Fruit fly (Drosophila melanogaster): ENCODE results near the gene Nepl19.

Nepl19 gene

DNA sequence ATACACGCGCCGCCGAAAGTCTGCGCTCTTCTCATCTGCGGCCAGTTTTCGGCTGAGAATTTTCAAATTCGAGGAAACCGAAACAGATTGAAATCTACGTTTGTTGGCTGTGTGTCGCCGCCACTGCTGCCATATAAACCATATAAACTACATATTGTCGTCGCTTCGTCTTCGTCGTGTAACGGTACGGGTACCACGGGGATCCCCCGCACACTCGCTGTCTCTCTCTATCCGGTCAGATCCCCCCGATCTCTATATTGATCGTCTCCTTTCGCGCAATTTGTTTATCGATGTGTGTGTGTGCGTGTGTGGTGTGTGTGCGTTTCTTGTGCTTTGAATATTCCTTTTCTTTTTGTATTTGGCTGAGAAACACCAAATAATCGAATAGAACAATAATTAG, 23.5 kb upstream of the Nepl19 start:
- TF ChIP-seq lola (GFP tag; optimal IDR thresholded peaks at IDR 0.05) (no peak), Rel (GFP tag; optimal IDR thresholded peaks at IDR 0.05) (no peak), Rel (tag; optimal IDR thresholded peaks at IDR 0.05) (peak; percentile 21)

DNA sequence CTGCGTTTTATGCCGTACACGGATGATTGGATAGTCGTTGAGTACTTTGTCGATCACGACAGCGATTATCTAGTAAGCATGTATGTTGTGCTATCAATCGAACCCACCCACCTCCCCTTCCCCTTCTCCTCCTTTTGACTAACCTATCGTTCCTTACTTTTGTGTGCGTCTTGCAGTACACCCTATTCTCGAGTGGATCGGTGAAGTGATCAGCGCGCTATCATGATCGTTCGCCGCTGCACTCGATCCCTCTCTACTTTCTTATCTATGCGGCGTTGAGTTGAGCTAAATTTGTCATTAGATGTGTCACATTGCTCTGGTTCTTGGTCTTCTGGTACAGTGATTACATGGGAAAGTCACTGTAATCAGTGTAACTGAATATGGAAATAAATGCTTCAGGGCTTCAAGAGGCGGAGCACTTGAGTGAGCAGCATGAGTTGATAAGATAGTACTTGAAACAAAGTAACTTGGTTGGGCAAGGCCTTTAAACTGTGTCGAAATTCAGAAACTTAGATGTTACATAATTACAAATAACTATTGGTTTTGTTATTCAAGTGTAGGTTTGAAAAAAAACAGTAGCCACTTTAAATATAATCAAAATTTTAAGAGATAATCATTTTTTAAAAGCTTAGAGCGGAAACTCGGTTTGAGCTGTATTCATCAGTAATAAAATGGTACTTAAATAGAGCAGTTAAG, 21.7 kb upstream of the Nepl19 start:
- TF ChIP-seq tai (GFP tag; optimal IDR thresholded peaks at IDR 0.05) (no peak), Rel (GFP tag; optimal IDR thresholded peaks at IDR 0.05) (no peak), Rel (tag; optimal IDR thresholded peaks at IDR 0.05) (no peak), br (GFP tag; optimal IDR thresholded peaks at IDR 0.05) (no peak), sv (GFP tag; optimal IDR thresholded peaks at IDR 0.05) (no peak), usp (GFP tag; optimal IDR thresholded peaks at IDR 0.05) (no peak), lola (GFP tag; optimal IDR thresholded peaks at IDR 0.05) (no peak), jim (GFP tag; optimal IDR thresholded peaks at IDR 0.05) (no peak), Jra (GFP tag; optimal IDR thresholded peaks at IDR 0.05) (no peak), CG32264 (GFP tag; optimal IDR thresholded peaks at IDR 0.05) (no peak), Hr78 (GFP tag; optimal IDR thresholded peaks at IDR 0.05) (no peak), Vsx2 (GFP tag; optimal IDR thresholded peaks at IDR 0.05; ENCODE audit: partially characterized antibody) (no peak), pan (optimal IDR thresholded peaks at IDR 0.05) (no peak), Dfd (GFP tag; optimal IDR thresholded peaks at IDR 0.05) (no peak), dmrt93B (GFP tag; optimal IDR thresholded peaks at IDR 0.05) (no peak)

DNA sequence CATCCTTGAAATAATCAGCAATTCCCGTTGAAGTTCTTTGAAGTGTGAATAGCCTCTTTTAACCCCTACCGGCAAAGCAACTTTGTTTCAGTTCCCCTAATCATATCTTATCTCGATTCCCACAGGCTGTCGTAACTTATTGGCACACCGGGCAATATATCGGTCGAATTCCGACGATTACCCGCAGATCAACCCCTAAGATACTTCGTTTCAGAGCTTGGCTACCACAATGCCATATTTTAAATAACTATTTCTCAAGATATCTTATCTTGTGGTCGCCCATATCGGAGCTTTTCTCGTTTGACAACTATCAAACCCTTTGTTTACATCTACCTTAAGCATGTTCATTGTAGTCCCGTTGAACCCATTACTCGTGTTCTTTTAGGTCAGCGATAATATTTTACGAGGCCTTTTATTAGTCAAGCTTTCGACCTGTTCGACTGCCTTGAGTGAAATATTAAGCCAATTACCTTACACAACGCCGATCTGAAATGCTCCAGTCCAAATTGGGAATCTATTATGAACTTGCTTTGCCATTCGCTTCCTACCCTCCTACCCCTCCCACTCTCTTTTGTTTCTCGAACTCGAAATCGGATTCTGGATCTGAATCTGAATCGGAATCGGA, 19.1 kb upstream of the Nepl19 start:
- TF ChIP-seq fru (GFP tag; optimal IDR thresholded peaks at IDR 0.05) (no peak), Vsx2 (GFP tag; optimal IDR thresholded peaks at IDR 0.05; ENCODE audit: partially characterized antibody) (no peak), Hnf4 (GFP tag; optimal IDR thresholded peaks at IDR 0.05) (no peak), brk (GFP tag; optimal IDR thresholded peaks at IDR 0.05) (no peak), ey (GFP tag; optimal IDR thresholded peaks at IDR 0.05) (no peak), sage (GFP tag; optimal IDR thresholded peaks at IDR 0.05) (no peak), lola (GFP tag; optimal IDR thresholded peaks at IDR 0.05) (no peak), rgr (GFP tag; optimal IDR thresholded peaks at IDR 0.05) (no peak), dsf (GFP tag; optimal IDR thresholded peaks at IDR 0.05; ENCODE audit: borderline replicate concordance) (no peak)

DNA sequence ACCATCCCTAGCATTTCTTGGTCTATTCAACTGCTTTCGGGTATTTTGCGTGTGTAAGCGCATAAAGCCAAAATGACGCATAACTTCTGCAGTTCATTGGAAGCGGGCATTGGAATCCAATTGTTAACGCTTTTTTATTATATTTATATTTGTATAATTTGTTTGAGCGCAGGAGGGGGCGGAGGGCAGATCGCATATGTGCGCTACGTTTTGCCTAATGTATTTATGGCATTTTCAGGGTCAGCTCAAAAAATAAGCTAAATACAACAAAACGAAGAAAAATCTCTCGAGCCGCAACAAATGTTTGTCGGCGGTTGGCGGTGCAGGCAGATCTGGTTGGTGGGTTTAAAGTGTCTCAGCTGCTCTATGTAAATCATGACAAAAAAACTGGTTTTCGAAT, 18.0 kb upstream of the Nepl19 start:
- TF ChIP-seq Dif (GFP tag; optimal IDR thresholded peaks at IDR 0.05; ENCODE audit: partially characterized antibody) (no peak), woc (GFP tag; optimal IDR thresholded peaks at IDR 0.05) (no peak), Myc (optimal IDR thresholded peaks at IDR 0.05) (no peak), dmrt93B (GFP tag; optimal IDR thresholded peaks at IDR 0.05) (no peak), dl (GFP tag; optimal IDR thresholded peaks at IDR 0.05; ENCODE audit: insufficient read depth in 1 of 2, partially characterized antibody in 2 of 2) (no peak), sv (GFP tag; optimal IDR thresholded peaks at IDR 0.05) (no peak), CG9705 (GFP tag; optimal IDR thresholded peaks at IDR 0.05) (no peak), ey (GFP tag; optimal IDR thresholded peaks at IDR 0.05) (no peak), N (GFP tag; optimal IDR thresholded peaks at IDR 0.05) (no peak)

DNA sequence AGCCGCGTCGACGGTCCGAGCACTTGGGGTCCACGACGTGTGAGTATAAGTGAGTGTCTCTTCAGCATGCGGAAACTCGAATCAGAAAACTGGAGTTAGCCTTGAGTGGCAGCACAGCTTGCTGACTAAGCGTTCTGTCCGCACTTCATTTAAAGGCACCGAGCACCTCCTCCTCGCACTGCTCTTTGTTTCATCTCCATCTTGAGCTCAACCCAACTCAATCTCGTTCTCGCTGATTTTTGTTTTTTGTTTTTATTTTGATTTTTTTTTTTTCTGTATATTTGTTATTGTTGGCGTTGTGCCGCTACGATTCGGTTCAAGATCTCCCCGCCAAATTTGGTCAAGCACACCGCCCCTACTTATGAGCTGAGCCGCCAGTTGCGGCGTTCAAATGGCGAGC, 15.1 kb upstream of the Nepl19 start:
- TF ChIP-seq dl (GFP tag; optimal IDR thresholded peaks at IDR 0.05; ENCODE audit: insufficient read depth in 1 of 2, partially characterized antibody in 2 of 2) (no peak), ey (GFP tag; optimal IDR thresholded peaks at IDR 0.05) (no peak), jim (GFP tag; optimal IDR thresholded peaks at IDR 0.05) (no peak), Sp1 (GFP tag; optimal IDR thresholded peaks at IDR 0.05) (no peak), Hnf4 (GFP tag; optimal IDR thresholded peaks at IDR 0.05) (no peak), Dif (GFP tag; optimal IDR thresholded peaks at IDR 0.05; ENCODE audit: partially characterized antibody) (no peak), pan (optimal IDR thresholded peaks at IDR 0.05) (no peak)

DNA sequence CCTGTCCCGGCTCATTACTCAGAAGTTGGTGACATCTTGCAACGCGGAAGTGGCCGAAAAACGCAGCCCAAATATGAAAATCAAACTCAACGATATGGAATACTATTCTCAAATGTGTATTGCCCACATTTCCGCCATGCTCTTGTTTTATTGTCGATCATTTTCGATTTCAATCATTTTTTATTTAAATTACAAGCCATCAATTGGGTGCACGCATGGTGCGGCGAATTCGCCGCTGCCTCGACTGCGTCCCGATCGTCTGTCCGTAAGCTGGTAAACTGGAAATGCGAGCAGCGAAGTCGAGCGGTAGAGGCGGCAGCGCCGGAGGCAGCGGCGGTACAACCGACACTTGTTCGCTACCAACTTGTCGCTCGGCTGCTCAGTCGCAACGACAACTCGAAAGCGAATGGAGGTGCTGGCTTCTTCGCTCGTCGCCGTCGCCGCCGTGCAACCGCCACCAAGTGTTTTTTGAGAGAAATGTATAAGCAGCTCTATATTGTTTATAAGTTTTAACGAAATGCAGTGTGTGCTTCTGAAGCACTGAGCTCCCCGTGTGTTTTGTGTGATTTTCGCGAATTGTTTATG, 11.7 kb upstream of the Nepl19 start:
- TF ChIP-seq CG32264 (GFP tag; optimal IDR thresholded peaks at IDR 0.05) (no peak), brk (GFP tag; optimal IDR thresholded peaks at IDR 0.05) (no peak), h (GFP tag; optimal IDR thresholded peaks at IDR 0.05) (peak; percentile 56), Dif (GFP tag; optimal IDR thresholded peaks at IDR 0.05; ENCODE audit: partially characterized antibody) (peak; percentile 32), pan (optimal IDR thresholded peaks at IDR 0.05) (no peak), ey (GFP tag; optimal IDR thresholded peaks at IDR 0.05) (no peak), usp (GFP tag; optimal IDR thresholded peaks at IDR 0.05) (no peak), sv (GFP tag; optimal IDR thresholded peaks at IDR 0.05) (no peak), rgr (GFP tag; optimal IDR thresholded peaks at IDR 0.05) (peak; percentile 7), foxo (GFP tag; optimal IDR thresholded peaks at IDR 0.05) (peak in 1 of 2 experiments; percentile 7), fru (GFP tag; optimal IDR thresholded peaks at IDR 0.05) (peak; percentile 34), OdsH (GFP tag; optimal IDR thresholded peaks at IDR 0.05) (no peak), psq (GFP tag; optimal IDR thresholded peaks at IDR 0.05) (no peak), tai (GFP tag; optimal IDR thresholded peaks at IDR 0.05) (no peak), Rel (GFP tag; optimal IDR thresholded peaks at IDR 0.05) (no peak), Rel (tag; optimal IDR thresholded peaks at IDR 0.05) (peak; percentile 0), dsf (GFP tag; optimal IDR thresholded peaks at IDR 0.05; ENCODE audit: borderline replicate concordance) (no peak), Sp1 (GFP tag; optimal IDR thresholded peaks at IDR 0.05) (no peak)

Measured in whole organism, wandering third instar larva.